Worm (Caenorhabditis elegans) whole organism, late embryonic: ENCODE data around the gene meg-3.
A peak's percentile ranks its signal among the peaks of the same experiment; 100 is the strongest.

Source experiments
- C08G9.2 ChIP-seq: sonication (generic microtip); optimal IDR thresholded peaks from 2 replicates; lab custom pipeline; 2016; ENCODE audit warnings: mild to moderate bottlenecking, missing genetic modification characterization, moderate library complexity, missing compliant biosample characterization
- C38D4.7 ChIP-seq: fragments of 200-800 bp; sonication (Bioruptor generic); optimal IDR thresholded peaks from 2 replicates; lab custom pipeline; 2018; ENCODE audit warnings: mild to moderate bottlenecking, missing genetic modification characterization, moderate library complexity, missing compliant biosample characterization
- F13H6.1 ChIP-seq: sonication (generic microtip); optimal IDR thresholded peaks from 2 replicates; lab custom pipeline; 2016; ENCODE audit warnings: missing genetic modification characterization, missing compliant biosample characterization
- K02D7.2 ChIP-seq: sonication (generic microtip); optimal IDR thresholded peaks from 2 replicates; lab custom pipeline; 2017; ENCODE audit warnings: mild to moderate bottlenecking, missing genetic modification characterization, missing compliant biosample characterization
- K09A11.1 ChIP-seq: sonication (generic microtip); optimal IDR thresholded peaks from 2 replicates; lab custom pipeline; 2017; ENCODE audit warnings: antibody characterized with exemption, mild to moderate bottlenecking, missing genetic modification characterization, missing compliant biosample characterization; ENCODE audit not compliant: insufficient read depth
- Y22D7AL.16 ChIP-seq: sonication (generic microtip); optimal IDR thresholded peaks from 2 replicates; lab custom pipeline; 2016; ENCODE audit warnings: missing genetic modification characterization, missing compliant biosample characterization
- ahr-1 ChIP-seq: sonication (generic microtip); optimal IDR thresholded peaks from 2 replicates; lab custom pipeline; 2016; ENCODE audit warnings: missing genetic modification characterization, missing compliant biosample characterization
- ama-1 ChIP-seq: fragments of 150-350 bp; optimal IDR thresholded peaks from 2 replicates; lab custom pipeline; 2014
- ceh-14 ChIP-seq: sonication (generic microtip); optimal IDR thresholded peaks from 2 replicates; lab custom pipeline; 2016; ENCODE audit warnings: missing genotype, missing genetic modification characterization, missing compliant biosample characterization
- ceh-18 ChIP-seq: sonication (generic microtip); optimal IDR thresholded peaks from 2 replicates; lab custom pipeline; 2016; ENCODE audit warnings: missing genetic modification characterization, missing compliant biosample characterization
- ceh-2 ChIP-seq: sonication (generic microtip); optimal IDR thresholded peaks from 2 replicates; lab custom pipeline; 2016; ENCODE audit warnings: missing genotype, missing genetic modification characterization, missing compliant biosample characterization
- ceh-31 ChIP-seq: sonication (generic microtip); optimal IDR thresholded peaks from 2 replicates; lab custom pipeline; 2016; ENCODE audit warnings: missing genetic modification characterization, missing compliant biosample characterization
- ceh-34 ChIP-seq: sonication (generic microtip); optimal IDR thresholded peaks from 2 replicates; lab custom pipeline; 2016; ENCODE audit warnings: mild to moderate bottlenecking, missing genetic modification characterization, missing compliant biosample characterization
- ceh-48 ChIP-seq: sonication (generic microtip); optimal IDR thresholded peaks from 2 replicates; lab custom pipeline; 2016; ENCODE audit warnings: missing genetic modification characterization, inconsistent platforms, missing compliant biosample characterization
- ceh-9 ChIP-seq: sonication (generic microtip); optimal IDR thresholded peaks from 2 replicates; lab custom pipeline; 2016; ENCODE audit warnings: mild to moderate bottlenecking, missing genetic modification characterization, inconsistent platforms, missing compliant biosample characterization
- che-1 ChIP-seq: sonication (generic microtip); optimal IDR thresholded peaks from 2 replicates; lab custom pipeline; 2016; ENCODE audit warnings: mild to moderate bottlenecking, missing genetic modification characterization, missing compliant biosample characterization
- elt-4 ChIP-seq: sonication (generic microtip); optimal IDR thresholded peaks from 2 replicates; lab custom pipeline; 2016; ENCODE audit warnings: missing genetic modification characterization, missing compliant biosample characterization
- eyg-1 ChIP-seq: sonication (generic microtip); optimal IDR thresholded peaks from 2 replicates; lab custom pipeline; 2016; ENCODE audit warnings: missing genotype, missing genetic modification characterization, missing compliant biosample characterization
- fax-1 ChIP-seq: sonication (generic microtip); optimal IDR thresholded peaks from 2 replicates; lab custom pipeline; 2016; ENCODE audit warnings: missing genotype, missing genetic modification characterization, missing compliant biosample characterization
- fkh-10 ChIP-seq: fragments of 150-350 bp; optimal IDR thresholded peaks from 2 replicates; lab custom pipeline; 2014; ENCODE audit warnings: missing biosample characterization, missing genetic modification reagents, missing genetic modification characterization
- fkh-6 ChIP-seq: sonication (generic microtip); optimal IDR thresholded peaks from 2 replicates; lab custom pipeline; 2016; ENCODE audit warnings: missing genetic modification characterization, missing compliant biosample characterization
- gmeb-2 ChIP-seq: sonication (generic microtip); optimal IDR thresholded peaks from 2 replicates; lab custom pipeline; 2016; ENCODE audit warnings: missing genetic modification characterization, inconsistent platforms, missing compliant biosample characterization
- hlh-30 ChIP-seq: sonication (generic microtip); optimal IDR thresholded peaks from 2 replicates; lab custom pipeline; 2017; ENCODE audit warnings: antibody characterized with exemption, missing genetic modification characterization, missing compliant biosample characterization; ENCODE audit not compliant: insufficient read depth
- hlh-8 ChIP-seq: sonication (generic microtip); optimal IDR thresholded peaks from 2 replicates; lab custom pipeline; 2016; ENCODE audit warnings: missing genotype, missing genetic modification characterization, missing compliant biosample characterization
- lin-11 ChIP-seq: fragments of 200-800 bp; sonication (Bioruptor generic); optimal IDR thresholded peaks from 2 replicates; lab custom pipeline; 2018; ENCODE audit warnings: mild to moderate bottlenecking, missing genetic modification characterization, missing compliant biosample characterization
- madf-2 ChIP-seq: sonication (generic microtip); optimal IDR thresholded peaks from 2 replicates; lab custom pipeline; 2017; ENCODE audit warnings: missing genetic modification characterization, missing compliant biosample characterization
- nhr-232 ChIP-seq: sonication (generic microtip); optimal IDR thresholded peaks from 2 replicates; lab custom pipeline; 2016; ENCODE audit warnings: missing genetic modification characterization, missing compliant biosample characterization
- npax-4 ChIP-seq: sonication (generic microtip); optimal IDR thresholded peaks from 2 replicates; lab custom pipeline; 2016; ENCODE audit warnings: missing genetic modification characterization, missing compliant biosample characterization
- pha-4 ChIP-seq: fragments of 150-350 bp; optimal IDR thresholded peaks from 2 replicates; lab custom pipeline; 2018; ENCODE audit warnings: missing biosample characterization, missing genetic modification reagents, missing genetic modification characterization
- pros-1 ChIP-seq: fragments of 150-350 bp; optimal IDR thresholded peaks from 2 replicates; lab custom pipeline; 2014; ENCODE audit warnings: missing biosample characterization, missing genetic modification reagents, missing genetic modification characterization
- sox-2 ChIP-seq: fragments of 200-800 bp; sonication (Bioruptor generic); IDR thresholded peaks from 2 replicates; pipeline ENCODE4 v1.3.6; 2022; ENCODE audit warnings: missing genetic modification reagents, missing genetic modification characterization, missing compliant biosample characterization
- tbx-7 ChIP-seq: sonication (generic microtip); optimal IDR thresholded peaks from 2 replicates; lab custom pipeline; 2016; ENCODE audit warnings: missing genotype, missing genetic modification characterization, missing compliant biosample characterization
- ttx-3 ChIP-seq: sonication (generic microtip); optimal IDR thresholded peaks from 2 replicates; lab custom pipeline; 2016; ENCODE audit warnings: missing genetic modification reagents, missing genetic modification characterization, missing compliant biosample characterization
- unc-3 ChIP-seq, 2 experiments: fragments of 200-800 bp in 1 of 2; sonication (Bioruptor generic) in 1 of 2; sonication (generic microtip) in 1 of 2; conservative IDR thresholded peaks in 1 of 2; optimal IDR thresholded peaks in 1 of 2; 2 replicates each; pipeline versions ENCODE4 v1.3.6 to Lab custom; 2016 to 2022; ENCODE audit warnings: missing compliant biosample characterization in 2 of 2, missing genetic modification characterization in 2 of 2, missing genetic modification reagents in 1 of 2
- unc-42 ChIP-seq: sonication (generic microtip); optimal IDR thresholded peaks from 2 replicates; lab custom pipeline; 2016; ENCODE audit warnings: missing genotype, missing genetic modification characterization, missing compliant biosample characterization
- unc-55 ChIP-seq: sonication (generic microtip); optimal IDR thresholded peaks from 2 replicates; lab custom pipeline; 2017; ENCODE audit warnings: missing biosample characterization, missing genetic modification reagents, missing genetic modification characterization
- zip-5 ChIP-seq: sonication (generic microtip); optimal IDR thresholded peaks from 2 replicates; lab custom pipeline; 2016; ENCODE audit warnings: missing genetic modification characterization, missing compliant biosample characterization

meg-3 gene

DNA sequence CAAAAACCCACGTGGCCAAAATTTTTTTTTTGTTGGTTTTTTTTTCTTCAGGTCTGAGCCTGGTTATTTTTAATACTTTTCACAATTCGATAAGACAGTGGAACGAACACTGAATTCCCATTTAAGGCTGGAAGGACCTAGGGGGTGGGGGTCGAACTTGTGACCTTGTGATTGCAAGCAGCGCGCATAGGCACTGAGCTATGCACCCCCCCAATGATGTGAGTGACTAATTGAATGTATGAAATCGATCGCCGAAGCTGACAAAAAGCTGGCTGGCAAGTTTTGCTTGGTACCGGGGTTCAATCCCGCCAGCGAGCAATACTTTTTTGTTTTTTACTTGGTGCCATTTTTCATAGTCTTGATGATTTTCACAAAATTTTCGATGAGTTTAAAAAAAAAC, 9.4 kb upstream of the meg-3 start:
- no peak for TF ChIP-seq ceh-34 (tag; lab: Kevin White, UChicago)
- TF ChIP-seq ceh-31 (tag; lab: Kevin White, UChicago): no peak
- TF ChIP-seq lin-11 (tag; lab: Kevin White, UChicago): no peak
- no peak for TF ChIP-seq sox-2 (GFP tag; lab: Robert Waterston, UW)
- TF ChIP-seq unc-42 (tag; lab: Kevin White, UChicago): no peak
- no peak for TF ChIP-seq Y22D7AL.16 (tag; lab: Kevin White, UChicago)
- TF ChIP-seq ceh-48: no peak
- no peak for TF ChIP-seq ceh-2
- no peak for TF ChIP-seq nhr-232 (tag; lab: Kevin White, UChicago)
- TF ChIP-seq hlh-30: no peak
- no peak for TF ChIP-seq ama-1 (lab: Kevin White, UChicago)
- no peak for TF ChIP-seq elt-4 (tag; lab: Kevin White, UChicago)
- TF ChIP-seq K09A11.1 (tag; lab: Kevin White, UChicago): no peak
- no peak for TF ChIP-seq ceh-14
- no peak for TF ChIP-seq fax-1
- TF ChIP-seq unc-3 (GFP tag; conservative IDR thresholded peaks at IDR 0.05; lab: Robert Waterston, UW): no peak
- TF ChIP-seq unc-3 (tag; optimal IDR thresholded peaks at IDR 0.05; lab: Kevin White, UChicago): no peak
- TF ChIP-seq C38D4.7 (GFP tag; lab: Kevin White, UChicago): no peak
- TF ChIP-seq eyg-1 (tag; lab: Kevin White, UChicago): no peak
- TF ChIP-seq C08G9.2 (tag; lab: Kevin White, UChicago): no peak
- no peak for TF ChIP-seq ceh-18

DNA sequence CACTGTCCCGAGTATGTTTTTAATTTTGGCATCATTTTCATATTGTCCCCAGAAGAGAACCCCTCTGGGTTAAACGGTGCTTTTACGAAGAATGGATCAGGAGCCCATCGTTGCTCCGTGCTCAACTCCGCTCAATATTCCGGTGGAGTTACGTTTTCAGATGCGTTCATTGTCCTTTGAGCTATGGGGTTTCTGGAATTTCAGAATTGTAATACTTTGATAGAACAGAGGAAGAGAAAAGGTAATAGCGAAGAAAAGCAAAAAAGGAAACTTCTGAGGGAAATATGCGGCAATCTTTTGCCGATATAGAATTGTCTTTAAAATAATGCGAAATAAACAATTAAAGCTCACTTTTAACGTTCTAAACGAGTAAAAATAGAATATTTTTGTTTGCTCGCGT, 8.5 kb upstream of the meg-3 start, which contains the start of gene Y40A1A.3:
Y40A1A.3 (minus strand) TSS at position 101 of the 400 bp plus-strand sequence.
- no peak for TF ChIP-seq unc-42 (tag; lab: Kevin White, UChicago)
- TF ChIP-seq fkh-10 (GFP tag; lab: Kevin White, UChicago): no peak
- TF ChIP-seq F13H6.1: no peak

ce11 chrX:1996014-1996413, 6.6 kb upstream of the meg-3 start:
- TF ChIP-seq sox-2 (GFP tag; lab: Robert Waterston, UW): peak; percentile 90
- TF ChIP-seq ceh-31 (tag; lab: Kevin White, UChicago): peak; percentile 1
- peak; percentile 14 for TF ChIP-seq unc-42 (tag; lab: Kevin White, UChicago)
- TF ChIP-seq hlh-8 (tag; lab: Kevin White, UChicago): peak; percentile 27

- TF ChIP-seq K02D7.2 (tag; lab: Kevin White, UChicago) (no peak), ceh-48 (no peak), ceh-9 (no peak)
Observed at ce11 chrX:1990434-1990833, 1.0 kb upstream of the meg-3 start, which contains the start of gene Y40A1A.2. TSS of gene Y40A1A.2 (plus strand) at chrX:1990734.

- TF ChIP-seq fax-1 (no peak), zip-5 (tag; lab: Kevin White, UChicago) (no peak), tbx-7 (tag; lab: Kevin White, UChicago) (no peak), Y22D7AL.16 (tag; lab: Kevin White, UChicago) (no peak), ama-1 (lab: Kevin White, UChicago) (no peak), sox-2 (GFP tag; lab: Robert Waterston, UW) (no peak), hlh-30 (no peak), ahr-1 (tag; lab: Kevin White, UChicago) (no peak), unc-55 (no peak), madf-2 (tag; lab: Kevin White, UChicago) (no peak), unc-3 (GFP tag; conservative IDR thresholded peaks at IDR 0.05; lab: Robert Waterston, UW) (no peak), unc-3 (tag; optimal IDR thresholded peaks at IDR 0.05; lab: Kevin White, UChicago) (no peak), pros-1 (tag; lab: Kevin White, UChicago) (no peak), K09A11.1 (tag; lab: Kevin White, UChicago) (no peak), pha-4 (no peak), gmeb-2 (tag; lab: Kevin White, UChicago) (no peak), ceh-14 (no peak), fkh-6 (tag; lab: Kevin White, UChicago) (no peak), che-1 (tag; lab: Kevin White, UChicago) (no peak), npax-4 (tag; lab: Kevin White, UChicago) (no peak), ttx-3 (tag; lab: Kevin White, UChicago) (no peak)
Observed at ce11 chrX:1984831-1985230, 4.6 kb downstream of the meg-3 start.
